Fruit fly (Drosophila melanogaster) whole organism, embryonic: ENCODE results near the gene ihog.

Source experiments
- ATbp ChIP-seq: fragments of 200-800 bp; sonication (Bioruptor generic); optimal IDR thresholded peaks from 2 replicates; lab custom pipeline; 2017; ENCODE audit warnings: missing biosample characterization, mild to moderate bottlenecking, missing genetic modification characterization, missing genetic modification reagents
- BtbVII ChIP-seq: fragments of 200-800 bp; sonication (Bioruptor generic); optimal IDR thresholded peaks from 3 replicates; lab custom pipeline; 2017; ENCODE audit warnings: missing biosample characterization, mild to moderate bottlenecking, missing genetic modification characterization
- CG10267 ChIP-seq: fragments of 200-800 bp; sonication (Bioruptor generic); optimal IDR thresholded peaks from 2 replicates; lab custom pipeline; 2018; ENCODE audit warnings: missing biosample characterization, mild to moderate bottlenecking, missing genetic modification characterization, moderate library complexity
- CG10565 ChIP-seq: fragments of 200-800 bp; sonication (Bioruptor generic); optimal IDR thresholded peaks from 3 replicates; lab custom pipeline; 2016; ENCODE audit warnings: missing biosample characterization, mild to moderate bottlenecking, missing genetic modification characterization
- CG11398 ChIP-seq: fragments of 200-800 bp; sonication (Bioruptor generic); optimal IDR thresholded peaks from 2 replicates; lab custom pipeline; 2016; ENCODE audit warnings: missing biosample characterization, missing genetic modification characterization
- CG12769 ChIP-seq: fragments of 200-800 bp; sonication (Bioruptor generic); optimal IDR thresholded peaks from 2 replicates; lab custom pipeline; 2019; ENCODE audit warnings: missing biosample characterization, mild to moderate bottlenecking, missing genetic modification characterization, moderate library complexity
- CG14667 ChIP-seq: fragments of 200-800 bp; sonication (Bioruptor generic); IDR thresholded peaks from 2 replicates; pipeline ENCODE4 v1.3.6; 2022; ENCODE audit warnings: missing biosample characterization, missing genetic modification characterization
- CG15269 ChIP-seq: fragments of 200-800 bp; sonication (Bioruptor generic); optimal IDR thresholded peaks from 2 replicates; lab custom pipeline; 2018; ENCODE audit warnings: missing biosample characterization, mild to moderate bottlenecking, missing genetic modification characterization, moderate library complexity
- CG1647 ChIP-seq: fragments of 200-800 bp; sonication (Bioruptor generic); optimal IDR thresholded peaks from 3 replicates; lab custom pipeline; 2016; ENCODE audit warnings: missing biosample characterization, missing genetic modification characterization
- CG2129 ChIP-seq: fragments of 200-800 bp; sonication (Bioruptor generic); IDR thresholded peaks from 2 replicates; pipeline ENCODE4 v1.3.6; 2022; ENCODE audit warnings: missing biosample characterization, missing genetic modification characterization; ENCODE audit not compliant: partially characterized antibody
- CG2875 ChIP-seq: fragments of 200-800 bp; sonication (Bioruptor generic); optimal IDR thresholded peaks from 2 replicates; lab custom pipeline; 2017; ENCODE audit warnings: missing biosample characterization, mild to moderate bottlenecking, missing genetic modification characterization, missing genetic modification reagents
- CG31388 ChIP-seq: fragments of 200-800 bp; sonication (Bioruptor generic); optimal IDR thresholded peaks from 2 replicates; lab custom pipeline; 2016; ENCODE audit warnings: missing biosample characterization, missing genetic modification characterization
- CG32772 ChIP-seq: fragments of 200-800 bp; sonication (Bioruptor generic); IDR thresholded peaks from 2 replicates; pipeline ENCODE4 v1.3.6; 2022; ENCODE audit warnings: missing biosample characterization, missing genetic modification characterization
- CG34376 ChIP-seq: fragments of 200-800 bp; sonication (Bioruptor generic); optimal IDR thresholded peaks from 2 replicates; lab custom pipeline; 2018; ENCODE audit warnings: missing biosample characterization, mild to moderate bottlenecking, missing genetic modification characterization
- CG42726 ChIP-seq: fragments of 200-800 bp; sonication (Bioruptor generic); IDR thresholded peaks from 2 replicates; pipeline ENCODE4 v1.3.6; 2022; ENCODE audit warnings: missing biosample characterization, missing genetic modification characterization; ENCODE audit not compliant: partially characterized antibody
- CG4617 ChIP-seq: fragments of 200-800 bp; sonication (Bioruptor generic); optimal IDR thresholded peaks from 3 replicates; lab custom pipeline; 2016; ENCODE audit warnings: missing biosample characterization, missing genetic modification characterization, borderline replicate concordance
- CG7556 ChIP-seq: fragments of 200-800 bp; sonication (Bioruptor generic); optimal IDR thresholded peaks from 2 replicates; lab custom pipeline; 2017; ENCODE audit warnings: missing biosample characterization, mild to moderate bottlenecking, missing genetic modification characterization
- Dad ChIP-seq: fragments of 200-800 bp; sonication (Bioruptor generic); optimal IDR thresholded peaks from 3 replicates; lab custom pipeline; 2016; ENCODE audit warnings: missing biosample characterization, missing genetic modification characterization
- Dbx ChIP-seq: fragments of 200-800 bp; sonication (Bioruptor generic); IDR thresholded peaks from 3 replicates; pipeline ENCODE4 v1.3.6; 2022; ENCODE audit warnings: missing biosample characterization, missing genetic modification characterization
- Dip2 ChIP-seq: fragments of 200-800 bp; sonication (Bioruptor generic); IDR thresholded peaks from 2 replicates; pipeline ENCODE4 v1.3.6; 2022; ENCODE audit warnings: missing biosample characterization, missing genetic modification characterization
- Ets97D ChIP-seq: fragments of 200-800 bp; sonication (Bioruptor generic); optimal IDR thresholded peaks from 3 replicates; lab custom pipeline; 2016; ENCODE audit warnings: missing biosample characterization, missing genetic modification characterization
- H15 ChIP-seq: fragments of 200-800 bp; sonication (Bioruptor generic); IDR thresholded peaks from 3 replicates; pipeline ENCODE4 v1.3.6; 2022; ENCODE audit warnings: missing biosample characterization, missing genetic modification characterization
- HLHmδ ChIP-seq: fragments of 200-800 bp; sonication (Bioruptor generic); optimal IDR thresholded peaks from 2 replicates; lab custom pipeline; 2018; ENCODE audit warnings: missing biosample characterization, mild to moderate bottlenecking, missing genetic modification characterization, moderate library complexity
- Mad ChIP-seq: fragments of 200-800 bp; sonication (Bioruptor generic); optimal IDR thresholded peaks from 2 replicates; lab custom pipeline; 2016; ENCODE audit warnings: missing biosample characterization, missing genetic modification characterization
- Max ChIP-seq: fragments of 200-800 bp; sonication (Bioruptor generic); optimal IDR thresholded peaks from 2 replicates; lab custom pipeline; 2016; ENCODE audit warnings: missing biosample characterization, mild to moderate bottlenecking, missing genetic modification characterization
- NfI ChIP-seq: fragments of 200-800 bp; sonication (Bioruptor generic); optimal IDR thresholded peaks from 3 replicates; lab custom pipeline; 2018; ENCODE audit warnings: missing biosample characterization, mild to moderate bottlenecking, missing genetic modification characterization, moderate library complexity
- Sin3A ChIP-seq: fragments of >200 bp; optimal IDR thresholded peaks from 2 replicates; lab custom pipeline; 2018
- Ssrp ChIP-seq: fragments of 200-800 bp; sonication (Bioruptor generic); optimal IDR thresholded peaks from 2 replicates; lab custom pipeline; 2018; ENCODE audit warnings: missing biosample characterization, mild to moderate bottlenecking, missing genetic modification characterization, moderate library complexity
- Vsx1 ChIP-seq: fragments of 200-800 bp; sonication (Bioruptor generic); optimal IDR thresholded peaks from 2 replicates; lab custom pipeline; 2017; ENCODE audit warnings: missing biosample characterization, mild to moderate bottlenecking, missing genetic modification characterization, missing genetic modification reagents
- aop ChIP-seq: fragments of 200-800 bp; sonication (Bioruptor generic); IDR thresholded peaks from 2 replicates; pipeline ENCODE4 v1.3.6; 2022; ENCODE audit warnings: missing biosample characterization, missing genetic modification characterization
- bowl ChIP-seq: fragments of 200-800 bp; sonication (Bioruptor generic); IDR thresholded peaks from 2 replicates; pipeline ENCODE4 v1.3.6; 2022; ENCODE audit warnings: missing biosample characterization, missing genetic modification characterization
- chinmo ChIP-seq: fragments of 200-800 bp; sonication (Bioruptor generic); IDR thresholded peaks from 4 replicates; pipeline ENCODE4 v1.3.6; 2022; ENCODE audit warnings: missing biosample characterization, missing genetic modification characterization; ENCODE audit not compliant: partially characterized antibody
- chn ChIP-seq: fragments of 200-800 bp; sonication (Bioruptor generic); optimal IDR thresholded peaks from 2 replicates; lab custom pipeline; 2016; ENCODE audit warnings: missing biosample characterization, missing genetic modification characterization
- disco-r ChIP-seq: fragments of 200-800 bp; sonication (Bioruptor generic); optimal IDR thresholded peaks from 2 replicates; lab custom pipeline; 2016; ENCODE audit warnings: missing biosample characterization, missing genetic modification characterization
- grn ChIP-seq: fragments of 200-800 bp; sonication (Bioruptor generic); optimal IDR thresholded peaks from 3 replicates; lab custom pipeline; 2017; ENCODE audit warnings: missing biosample characterization, missing genetic modification characterization
- h ChIP-seq: fragments of >200 bp; optimal IDR thresholded peaks from 2 replicates; lab custom pipeline; 2017
- inv ChIP-seq: fragments of 200-800 bp; sonication (Bioruptor generic); IDR thresholded peaks from 2 replicates; pipeline ENCODE4 v1.3.6; 2022; ENCODE audit warnings: missing biosample characterization, missing genetic modification characterization; ENCODE audit not compliant: partially characterized antibody
- kah ChIP-seq: fragments of 200-800 bp; sonication (Bioruptor generic); optimal IDR thresholded peaks from 2 replicates; lab custom pipeline; 2018; ENCODE audit warnings: missing biosample characterization, mild to moderate bottlenecking, missing genetic modification characterization
- lilli ChIP-seq: fragments of 200-800 bp; sonication (Bioruptor generic); optimal IDR thresholded peaks from 3 replicates; lab custom pipeline; 2016; ENCODE audit warnings: missing biosample characterization, missing genetic modification characterization
- lmd ChIP-seq: fragments of 200-800 bp; sonication (Bioruptor generic); IDR thresholded peaks from 2 replicates; pipeline ENCODE4 v1.3.6; 2022; ENCODE audit warnings: missing biosample characterization, missing genetic modification characterization
- p53 ChIP-seq: fragments of 200-800 bp; sonication (Bioruptor generic); optimal IDR thresholded peaks from 2 replicates; lab custom pipeline; 2016; ENCODE audit warnings: missing biosample characterization, missing genetic modification characterization
- pfk ChIP-seq: fragments of 200-800 bp; sonication (Bioruptor generic); optimal IDR thresholded peaks from 2 replicates; lab custom pipeline; 2018; ENCODE audit warnings: missing biosample characterization, mild to moderate bottlenecking, missing genetic modification characterization, moderate library complexity
- prd ChIP-seq, 3 experiments: fragments of >200 bp in 2 of 3; fragments of 200-800 bp in 1 of 3; sonication (Bioruptor generic) in 1 of 3; optimal IDR thresholded peaks in 2 of 3; IDR thresholded peaks in 1 of 3; 2 replicates in 2 of 3; 3 replicates in 1 of 3; pipeline versions ENCODE4 v1.3.6 to Lab custom; 2017 to 2022; ENCODE audit warnings: missing biosample characterization in 1 of 3, missing genetic modification characterization in 1 of 3
- pum ChIP-seq: fragments of 200-800 bp; sonication (Bioruptor generic); optimal IDR thresholded peaks from 2 replicates; lab custom pipeline; 2016; ENCODE audit warnings: missing biosample characterization, missing genetic modification characterization
- schlank ChIP-seq: fragments of 200-800 bp; sonication (Bioruptor generic); optimal IDR thresholded peaks from 2 replicates; lab custom pipeline; 2018; ENCODE audit warnings: missing biosample characterization, mild to moderate bottlenecking, missing genetic modification characterization
- sima ChIP-seq: fragments of 200-800 bp; sonication (Bioruptor generic); optimal IDR thresholded peaks from 2 replicates; lab custom pipeline; 2016; ENCODE audit warnings: missing biosample characterization, missing genetic modification characterization
- so ChIP-seq: fragments of 200-800 bp; sonication (Bioruptor generic); IDR thresholded peaks from 3 replicates; pipeline ENCODE4 v1.3.6; 2022; ENCODE audit warnings: missing biosample characterization, missing genetic modification characterization
- tio ChIP-seq: fragments of 200-800 bp; sonication (Bioruptor generic); optimal IDR thresholded peaks from 2 replicates; lab custom pipeline; 2017; ENCODE audit warnings: missing biosample characterization, missing genetic modification characterization, inconsistent platforms
- tx ChIP-seq: fragments of 200-800 bp; sonication (Bioruptor generic); optimal IDR thresholded peaks from 2 replicates; lab custom pipeline; 2016; ENCODE audit warnings: missing biosample characterization, missing genetic modification characterization
- unc-4 ChIP-seq: fragments of 200-800 bp; sonication (Bioruptor generic); IDR thresholded peaks from 2 replicates; pipeline ENCODE4 v1.3.6; 2022; ENCODE audit warnings: missing biosample characterization, missing genetic modification characterization; ENCODE audit not compliant: partially characterized antibody
- wor ChIP-seq: fragments of 200-800 bp; sonication (Bioruptor generic); IDR thresholded peaks from 2 replicates; pipeline ENCODE4 v1.3.6; 2022; ENCODE audit warnings: missing biosample characterization, missing genetic modification characterization

Gene ihog

dm6 chr2L:6950096-6950495, 1.5 kb upstream of the ihog start, which contains the start of the genes Gas41 and SA1 (continued):
- TF ChIP-seq pfk (GFP tag; lab: Kevin White, UChicago) (peak; percentile 3), chinmo (GFP tag; lab: Robert Waterston, UW) (0 out of 4 replicates have a peak, but pooled peaks have one; percentile 70), CG10267 (tag; lab: Kevin White, UChicago) (peak; percentile 83), CG4617 (peak; percentile 92), CG1647 (peak; percentile 10), so (GFP tag; lab: Robert Waterston, UW) (no peak), lmd (GFP tag; lab: Robert Waterston, UW) (no peak), tx (GFP tag; lab: Kevin White, UChicago) (peak; percentile 46), Ssrp (tag; lab: Kevin White, UChicago) (peak; percentile 89), CG12769 (tag; lab: Kevin White, UChicago) (no peak), Sin3A (lab: Kevin White, UChicago) (no peak), ATbp (GFP tag; lab: Kevin White, UChicago) (peak; percentile 77), unc-4 (GFP tag; lab: Robert Waterston, UW) (peak; percentile 86), p53 (GFP tag; lab: Kevin White, UChicago) (no peak), CG10565 (GFP tag; lab: Kevin White, UChicago) (no peak), tio (GFP tag; lab: Kevin White, UChicago) (no peak), Mad (no peak), lilli (peak; percentile 89), CG7556 (GFP tag; lab: Kevin White, UChicago) (peak; percentile 78), CG31388 (GFP tag; lab: Kevin White, UChicago) (no peak), H15 (no peak; the same call in 1 of the 3 replicates), BtbVII (GFP tag; lab: Kevin White, UChicago) (peak; percentile 71), NfI (no peak), CG2875 (peak; percentile 60), CG15269 (tag; lab: Kevin White, UChicago) (no peak), prd (optimal IDR thresholded peaks at IDR 0.05; lab: Kevin White, UChicago) (no peak), prd (GFP tag; IDR thresholded peaks at IDR 0.05; lab: Robert Waterston, UW) (peak; percentile 96), wor (GFP tag; lab: Robert Waterston, UW) (no peak), Dad (GFP tag; lab: Kevin White, UChicago) (no peak), CG11398 (GFP tag; lab: Kevin White, UChicago) (no peak), pum (GFP tag; lab: Kevin White, UChicago) (peak; percentile 67), aop (GFP tag; lab: Robert Waterston, UW) (no peak), CG2129 (GFP tag; lab: Robert Waterston, UW) (no peak), grn (GFP tag; lab: Kevin White, UChicago) (no peak), chn (GFP tag; lab: Kevin White, UChicago) (peak; percentile 63), disco-r (GFP tag; lab: Kevin White, UChicago) (peak; percentile 30), Dip2 (GFP tag; lab: Robert Waterston, UW) (no peak), CG42726 (GFP tag; lab: Robert Waterston, UW) (0 out of 2 replicates have a peak, but pooled peaks have one; percentile 57), kah (GFP tag; lab: Kevin White, UChicago) (peak; percentile 54), Vsx1 (GFP tag; lab: Kevin White, UChicago) (no peak), HLHmδ (GFP tag; lab: Kevin White, UChicago) (no peak), Ets97D (GFP tag; lab: Kevin White, UChicago) (peak; percentile 66), inv (GFP tag; lab: Robert Waterston, UW) (peak; percentile 61; the same call in 1 of the 2 replicates), schlank (tag; lab: Kevin White, UChicago) (no peak), Max (GFP tag; lab: Kevin White, UChicago) (no peak), sima (GFP tag; lab: Kevin White, UChicago) (no peak), h (lab: Kevin White, UChicago) (no peak), CG34376 (GFP tag; lab: Kevin White, UChicago) (peak; percentile 49), CG14667 (GFP tag; lab: Robert Waterston, UW) (peak; percentile 90), bowl (GFP tag; lab: Robert Waterston, UW) (no peak), Dbx (GFP tag; lab: Robert Waterston, UW) (no peak), CG32772 (peak; percentile 94)
